Worm (Caenorhabditis elegans): Measurements from ENCODE around the gene cyp-33A1.

Gene cyp-33A1

DNA sequence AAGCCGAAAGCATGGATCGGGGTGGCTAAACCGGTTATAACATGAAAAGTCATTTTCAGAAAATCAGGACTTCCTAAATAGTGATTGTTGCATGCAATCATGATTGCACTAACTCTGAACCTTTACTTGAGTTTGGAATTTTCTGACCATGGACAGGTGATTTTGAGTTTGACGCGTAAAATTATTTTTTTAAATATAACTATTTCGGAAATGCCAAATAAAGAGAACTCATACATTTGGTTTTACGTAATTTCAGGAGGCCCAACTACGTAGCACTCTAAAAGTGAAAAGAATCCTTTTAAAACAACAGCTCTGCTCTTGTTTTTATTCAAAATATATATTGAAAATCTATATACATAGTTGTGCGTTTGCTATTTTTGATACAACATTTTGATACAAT lies 29.5 kb downstream of the cyp-33A1 start, which contains the start of gene srh-234:
TSS of gene srh-234 (minus strand) at position 101 of the 400 bp plus-strand sequence.
- TF ChIP-seq vab-7 (GFP tag; IDR thresholded peaks at IDR 0.05) (no peak), nhr-77 (tag; optimal IDR thresholded peaks at IDR 0.05) (no peak), lir-3 (tag; optimal IDR thresholded peaks at IDR 0.05) (no peak), nhr-76 (tag; optimal IDR thresholded peaks at IDR 0.05) (no peak), spr-1 (tag; optimal IDR thresholded peaks at IDR 0.05) (no peak), D1046.2 (GFP tag; IDR thresholded peaks at IDR 0.05) (no peak), pqm-1 (tag; optimal IDR thresholded peaks at IDR 0.05) (no peak), dmd-6 (GFP tag; IDR thresholded peaks at IDR 0.05) (no peak), aly-2 (tag; optimal IDR thresholded peaks at IDR 0.05) (no peak), nhr-28 (tag; optimal IDR thresholded peaks at IDR 0.05) (no peak), set-16 (GFP tag; IDR thresholded peaks at IDR 0.05) (no peak), Y5F2A.4 (GFP tag; optimal IDR thresholded peaks at IDR 0.05) (no peak), ces-1 (GFP tag; optimal IDR thresholded peaks at IDR 0.05) (no peak), snpc-4 (tag; optimal IDR thresholded peaks at IDR 0.05) (no peak), sdz-12 (GFP tag; optimal IDR thresholded peaks at IDR 0.05) (no peak), hlh-11 (tag; optimal IDR thresholded peaks at IDR 0.05) (no peak)

ce11 chrV:7649963-7650362 lies 31.3 kb downstream of the cyp-33A1 start:
- TF ChIP-seq php-3 (GFP tag; IDR thresholded peaks at IDR 0.05) (no peak), unc-62 (GFP tag; optimal IDR thresholded peaks at IDR 0.05 in 1 of 2) (peak in 1 of 2 experiments; percentile 96), unc-62 (tag; optimal IDR thresholded peaks at IDR 0.05) (no peak)

ce11 chrV:7647147-7647546 lies 34.1 kb downstream of the cyp-33A1 start:
- TF ChIP-seq mxl-2 (GFP tag; conservative IDR thresholded peaks at IDR 0.05) = no peak
- TF ChIP-seq nhr-237 (tag; optimal IDR thresholded peaks at IDR 0.05) = no peak
- no peak for TF ChIP-seq jun-1 (tag; optimal IDR thresholded peaks at IDR 0.05)
- no peak for TF ChIP-seq ceh-20 (GFP tag; IDR thresholded peaks at IDR 0.05)
- no peak for TF ChIP-seq F10B5.3 (tag; optimal IDR thresholded peaks at IDR 0.05)
- no peak for TF ChIP-seq cey-2 (tag; optimal IDR thresholded peaks at IDR 0.05; ENCODE audit: borderline replicate concordance, insufficient read depth)
- TF ChIP-seq daf-12 (tag; optimal IDR thresholded peaks at IDR 0.05) = no peak
- TF ChIP-seq lin-39 (tag; optimal IDR thresholded peaks at IDR 0.05) = no peak
- no peak for TF ChIP-seq hlh-30 (tag; optimal IDR thresholded peaks at IDR 0.05; ENCODE audit: insufficient read depth)
- no peak for TF ChIP-seq mdl-1 (tag; optimal IDR thresholded peaks at IDR 0.05)
- TF ChIP-seq zip-11 (GFP tag; IDR thresholded peaks at IDR 0.05) = no peak
- no peak for TF ChIP-seq ceh-44 (GFP tag; IDR thresholded peaks at IDR 0.05)
- TF ChIP-seq hif-1 (tag; optimal IDR thresholded peaks at IDR 0.05) = no peak
- no peak for TF ChIP-seq nhr-41 (GFP tag; IDR thresholded peaks at IDR 0.05)
- TF ChIP-seq F44E2.7 (GFP tag; IDR thresholded peaks at IDR 0.05) = no peak

DNA sequence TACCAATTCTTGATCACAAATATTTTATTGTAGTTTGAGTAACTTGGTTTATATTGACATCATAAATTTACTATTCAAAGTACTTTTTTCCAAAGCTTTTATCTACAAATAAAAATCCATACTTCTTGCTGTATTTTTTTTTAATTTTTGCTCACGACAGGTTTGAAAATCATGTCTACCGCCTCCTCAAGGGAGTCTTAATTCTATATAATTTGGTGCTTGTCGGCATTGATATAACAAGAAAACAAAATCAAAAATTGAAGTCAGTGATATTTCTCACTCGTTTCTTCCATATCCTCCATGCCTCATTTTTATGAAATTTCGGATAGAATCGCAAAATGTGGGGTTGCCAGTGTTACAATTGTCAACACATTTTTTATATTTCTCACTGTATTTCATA lies 35.8 kb downstream of the cyp-33A1 start, which contains the start of gene str-47:
TSS of gene str-47 (plus strand) at position 301 of the 400 bp plus-strand sequence.
- TF ChIP-seq zag-1 (tag; optimal IDR thresholded peaks at IDR 0.05) (no peak), nhr-25 (tag; optimal IDR thresholded peaks at IDR 0.05; ENCODE audit: borderline replicate concordance, insufficient read depth) (no peak), F10B5.3 (tag; optimal IDR thresholded peaks at IDR 0.05) (no peak), daf-8 (GFP tag; IDR thresholded peaks at IDR 0.05) (no peak), hif-1 (tag; optimal IDR thresholded peaks at IDR 0.05) (no peak), arid-1 (GFP tag; conservative IDR thresholded peaks at IDR 0.05) (no peak), nhr-11 (tag; optimal IDR thresholded peaks at IDR 0.05) (no peak)
